Fruit fly (Drosophila melanogaster) Kc167 (cell line): ENCODE data around the gene CG14246.

Experiments used
- Myc ChIP-seq: fragments of >200 bp; optimal IDR thresholded peaks from 2 replicates; lab custom pipeline; 2017; ENCODE audit warnings: missing external identifiers
- Sin3A ChIP-seq: fragments of >200 bp; optimal IDR thresholded peaks from 2 replicates; lab custom pipeline; 2018; ENCODE audit warnings: missing external identifiers
- h ChIP-seq: fragments of >200 bp; optimal IDR thresholded peaks from 3 replicates; lab custom pipeline; 2018; ENCODE audit warnings: missing external identifiers
- insv ChIP-seq: fragments of >200 bp; optimal IDR thresholded peaks from 3 replicates; lab custom pipeline; 2018; ENCODE audit warnings: missing external identifiers
- psq ChIP-seq: fragments of >200 bp; optimal IDR thresholded peaks from 2 replicates; lab custom pipeline; 2017; ENCODE audit warnings: missing external identifiers
- ttk ChIP-seq: sonication (Bioruptor generic); optimal IDR thresholded peaks from 2 replicates; lab custom pipeline; 2017; ENCODE audit warnings: missing external identifiers

DNA sequence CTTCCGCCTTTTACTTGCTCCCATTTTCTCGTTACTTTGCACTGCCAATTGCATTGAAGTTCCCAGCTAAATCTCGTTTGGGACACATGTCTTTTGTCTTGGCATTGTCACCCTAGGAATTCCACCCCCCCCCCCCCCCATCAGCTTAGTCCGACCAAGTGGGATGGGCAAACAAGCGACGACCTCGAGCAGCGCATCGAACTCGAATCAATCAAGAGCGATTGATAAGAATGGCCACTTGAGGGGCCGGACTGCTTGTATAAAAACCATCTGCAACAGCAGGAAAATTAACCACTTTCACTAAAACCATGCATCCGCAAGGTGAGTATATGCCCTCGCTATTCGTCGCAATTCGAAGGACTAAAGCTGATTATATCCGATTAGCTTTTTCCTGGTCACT, 1.3 kb upstream of the CG14246 start, which contains the start of gene CG14244:
- no peak for TF ChIP-seq psq (lab: Kevin White, UChicago)
- TF ChIP-seq h (lab: Kevin White, UChicago): no peak
- TF ChIP-seq Myc: no peak
- TF ChIP-seq Sin3A (lab: Kevin White, UChicago): no peak
- no peak for TF ChIP-seq insv (lab: Kevin White, UChicago)
- TF ChIP-seq ttk: no peak
